Worm (Caenorhabditis elegans): Measurements from ENCODE around the gene acer-1.

acer-1 gene

DNA sequence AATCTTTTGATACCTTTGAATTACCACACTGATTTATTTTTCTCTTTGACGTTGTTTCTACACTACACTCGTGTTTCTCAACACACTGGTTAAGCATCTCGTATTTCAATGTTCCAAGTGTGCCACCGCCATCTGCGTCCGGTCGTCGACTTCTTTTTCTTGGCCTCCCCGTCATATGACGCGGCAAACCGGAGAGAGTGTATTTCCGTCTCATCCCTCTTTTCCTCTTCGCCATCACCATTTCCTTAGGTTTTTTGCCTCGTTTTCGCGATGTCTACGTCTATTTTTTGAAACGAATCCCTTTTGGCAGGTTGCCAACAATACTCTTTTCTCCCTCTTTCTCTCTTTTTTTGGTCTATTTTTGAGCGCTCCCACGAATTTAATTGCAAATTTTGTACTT lies 51.2 kb downstream of the acer-1 start (continued):
- TF ChIP-seq attf-4 (tag; optimal IDR thresholded peaks at IDR 0.05) = no peak
- no peak for TF ChIP-seq R02D3.7 (tag; optimal IDR thresholded peaks at IDR 0.05)
- TF ChIP-seq zag-1 (tag; optimal IDR thresholded peaks at IDR 0.05) = no peak
- TF ChIP-seq ZK546.5 (tag; optimal IDR thresholded peaks at IDR 0.05) = no peak
- TF ChIP-seq nhr-25 (tag; optimal IDR thresholded peaks at IDR 0.05; ENCODE audit: borderline replicate concordance, insufficient read depth) = no peak
- no peak for TF ChIP-seq nhr-102 (tag; optimal IDR thresholded peaks at IDR 0.05)
- peak; percentile 55 for TF ChIP-seq dmd-6 (GFP tag; IDR thresholded peaks at IDR 0.05)
- no peak for TF ChIP-seq lin-38 (GFP tag; IDR thresholded peaks at IDR 0.05)
- no peak for TF ChIP-seq nhr-77 (tag; optimal IDR thresholded peaks at IDR 0.05)
- peak in 1 of 2 experiments; percentile 48 for TF ChIP-seq unc-62 (GFP tag; optimal IDR thresholded peaks at IDR 0.05 in 1 of 2)
- no peak for TF ChIP-seq unc-62 (tag; optimal IDR thresholded peaks at IDR 0.05)
- no peak for TF ChIP-seq F44E2.7 (GFP tag; IDR thresholded peaks at IDR 0.05)
- TF ChIP-seq ceh-32 (tag; optimal IDR thresholded peaks at IDR 0.05; ENCODE audit: poor library complexity) = no peak

Measured in whole organism, L4 larva.